Worm (Caenorhabditis elegans) whole organism, mixed stage, embryonic: ENCODE measurements around the gene prdh-1.

Source experiments
- M03D4.4 ChIP-seq: sonication (generic microtip); optimal IDR thresholded peaks from 2 replicates; lab custom pipeline; 2017; ENCODE audit warnings: mild to moderate bottlenecking, missing genetic modification characterization, missing compliant biosample characterization
- bed-3 ChIP-seq: fragments of 200-800 bp; sonication (Bioruptor generic); optimal IDR thresholded peaks from 3 replicates; lab custom pipeline; 2018; ENCODE audit warnings: mild to moderate bottlenecking, missing genetic modification characterization, moderate library complexity, missing compliant biosample characterization
- blmp-1 ChIP-seq: fragments of 150-350 bp; optimal IDR thresholded peaks from 2 replicates; lab custom pipeline; 2014; ENCODE audit warnings: missing biosample characterization, missing genetic modification characterization
- ceh-39 ChIP-seq: fragments of 150-350 bp; optimal IDR thresholded peaks from 2 replicates; lab custom pipeline; 2014; ENCODE audit warnings: missing biosample characterization, missing genetic modification characterization
- ceh-43 ChIP-seq: fragments of 200-800 bp; sonication (Bioruptor generic); optimal IDR thresholded peaks from 2 replicates; lab custom pipeline; 2018; ENCODE audit warnings: mild to moderate bottlenecking, missing genetic modification characterization, moderate library complexity, missing compliant biosample characterization
- ceh-83 ChIP-seq: fragments of 200-800 bp; sonication (Bioruptor generic); optimal IDR thresholded peaks from 2 replicates; lab custom pipeline; 2018; ENCODE audit warnings: mild to moderate bottlenecking, missing genetic modification characterization, missing compliant biosample characterization
- ces-1 ChIP-seq: fragments of 150-350 bp; optimal IDR thresholded peaks from 2 replicates; lab custom pipeline; 2014; ENCODE audit warnings: missing biosample characterization, missing genetic modification reagents, missing genetic modification characterization
- cnd-1 ChIP-seq: fragments of 200-800 bp; sonication (Bioruptor generic); optimal IDR thresholded peaks from 2 replicates; lab custom pipeline; 2018; ENCODE audit warnings: mild to moderate bottlenecking, missing genetic modification characterization, missing compliant biosample characterization
- drap-1 ChIP-seq: fragments of 200-800 bp; sonication (Bioruptor generic); optimal IDR thresholded peaks from 3 replicates; lab custom pipeline; 2018; ENCODE audit warnings: mild to moderate bottlenecking, missing genetic modification characterization, missing compliant biosample characterization
- elt-3 ChIP-seq: fragments of 150-350 bp; optimal IDR thresholded peaks from 2 replicates; lab custom pipeline; 2014; ENCODE audit warnings: missing biosample characterization, missing genetic modification characterization
- flh-1 ChIP-seq: fragments of 200-800 bp; sonication (Bioruptor generic); optimal IDR thresholded peaks from 2 replicates; lab custom pipeline; 2018; ENCODE audit warnings: mild to moderate bottlenecking, missing genetic modification characterization, moderate library complexity, missing compliant biosample characterization
- hlh-1 ChIP-seq: fragments of 150-350 bp; optimal IDR thresholded peaks from 2 replicates; lab custom pipeline; 2014; ENCODE audit warnings: missing biosample characterization, missing genetic modification reagents, missing genetic modification characterization
- lin-13 ChIP-seq: fragments of 150-350 bp; optimal IDR thresholded peaks from 2 replicates; lab custom pipeline; 2014; ENCODE audit warnings: missing biosample characterization, missing genetic modification characterization
- lsy-2 ChIP-seq: fragments of 150-350 bp; optimal IDR thresholded peaks from 2 replicates; lab custom pipeline; 2014; ENCODE audit warnings: missing biosample characterization, missing genetic modification characterization
- mab-5 ChIP-seq: fragments of 150-350 bp; optimal IDR thresholded peaks from 2 replicates; lab custom pipeline; 2014; ENCODE audit warnings: missing biosample characterization, missing genetic modification characterization
- mep-1 ChIP-seq: fragments of 150-350 bp; optimal IDR thresholded peaks from 2 replicates; lab custom pipeline; 2017; ENCODE audit warnings: missing biosample characterization, missing genetic modification reagents, missing genetic modification characterization, inconsistent platforms
- mls-2 ChIP-seq: sonication (generic microtip); optimal IDR thresholded peaks from 2 replicates; lab custom pipeline; 2016; ENCODE audit warnings: mild to moderate bottlenecking, missing genetic modification characterization, moderate library complexity, missing compliant biosample characterization
- nhr-12 ChIP-seq: fragments of 150-350 bp; optimal IDR thresholded peaks from 2 replicates; lab custom pipeline; 2014; ENCODE audit warnings: missing biosample characterization, missing genetic modification characterization
- nhr-2 ChIP-seq: fragments of 150-350 bp; optimal IDR thresholded peaks from 2 replicates; lab custom pipeline; 2014; ENCODE audit warnings: missing biosample characterization, missing genetic modification characterization
- nhr-28 ChIP-seq: fragments of 150-350 bp; optimal IDR thresholded peaks from 2 replicates; lab custom pipeline; 2014; ENCODE audit warnings: missing biosample characterization, missing genetic modification characterization
- nhr-76 ChIP-seq: sonication (generic microtip); optimal IDR thresholded peaks from 2 replicates; lab custom pipeline; 2017; ENCODE audit warnings: missing biosample characterization, missing genetic modification characterization
- pha-4 ChIP-seq: fragments of 150-350 bp; optimal IDR thresholded peaks from 2 replicates; lab custom pipeline; 2018; ENCODE audit warnings: missing biosample characterization, missing genetic modification reagents, missing genetic modification characterization
- sem-2 ChIP-seq: fragments of 200-800 bp; sonication (Bioruptor generic); optimal IDR thresholded peaks from 2 replicates; lab custom pipeline; 2018; ENCODE audit warnings: mild to moderate bottlenecking, missing genetic modification characterization, missing compliant biosample characterization
- snpc-4 ChIP-seq: fragments of 150-350 bp; optimal IDR thresholded peaks from 2 replicates; lab custom pipeline; 2014; ENCODE audit warnings: missing biosample characterization, missing genetic modification characterization
- sptf-1 ChIP-seq: sonication (generic microtip); optimal IDR thresholded peaks from 2 replicates; lab custom pipeline; 2017; ENCODE audit warnings: mild to moderate bottlenecking, missing genetic modification characterization, moderate library complexity, missing compliant biosample characterization
- tbx-8 ChIP-seq: fragments of 200-800 bp; sonication (Bioruptor generic); optimal IDR thresholded peaks from 2 replicates; lab custom pipeline; 2018; ENCODE audit warnings: mild to moderate bottlenecking, missing genetic modification characterization, moderate library complexity, missing compliant biosample characterization
- unc-120 ChIP-seq: sonication (generic microtip); optimal IDR thresholded peaks from 2 replicates; lab custom pipeline; 2017; ENCODE audit warnings: missing genetic modification characterization, missing compliant biosample characterization; ENCODE audit not compliant: poor library complexity, severe bottlenecking
- unc-62 ChIP-seq: fragments of 150-350 bp; optimal IDR thresholded peaks from 2 replicates; lab custom pipeline; 2014; ENCODE audit warnings: missing biosample characterization, missing genetic modification reagents, missing genetic modification characterization
- ztf-11 ChIP-seq: fragments of 150-350 bp; optimal IDR thresholded peaks from 2 replicates; lab custom pipeline; 2014; ENCODE audit warnings: missing biosample characterization, missing genetic modification characterization

prdh-1 gene

ce11 chrIV:13880370-13880769 is 4.0 kb upstream of the prdh-1 start:
- TF ChIP-seq ceh-39: no peak
- TF ChIP-seq, all 35 proteins: peak for 0

ce11 chrIV:13879851-13880250 is 3.4 kb upstream of the prdh-1 start, which contains the start of gene B0513.4:
Gene B0513.4, plus strand, starts transcription at chrIV:13880151.
- TF ChIP-seq pha-4 (tag; lab: Kevin White, UChicago): no peak
- TF ChIP-seq nhr-28: no peak
- TF ChIP-seq unc-62: no peak
- TF ChIP-seq mab-5 (tag; lab: Kevin White, UChicago): no peak
- no peak for TF ChIP-seq snpc-4 (tag; lab: Kevin White, UChicago)
- TF ChIP-seq lsy-2: no peak
- no peak for TF ChIP-seq lin-13 (tag; lab: Kevin White, UChicago)
- TF ChIP-seq ces-1 (GFP tag; lab: Kevin White, UChicago): no peak
- no peak for TF ChIP-seq ceh-43
- TF ChIP-seq ceh-83: no peak
- no peak for TF ChIP-seq M03D4.4
- TF ChIP-seq blmp-1: no peak
- TF ChIP-seq sptf-1 (tag; lab: Kevin White, UChicago): no peak

- TF ChIP-seq cnd-1: no peak
- TF ChIP-seq elt-3: no peak
- TF ChIP-seq flh-1 (GFP tag; lab: Kevin White, UChicago): no peak
- no peak for TF ChIP-seq M03D4.4
- no peak for TF ChIP-seq unc-62
- TF ChIP-seq ceh-83: no peak
- no peak for TF ChIP-seq mls-2 (tag; lab: Kevin White, UChicago)
- no peak for TF ChIP-seq ces-1 (GFP tag; lab: Kevin White, UChicago)
- TF ChIP-seq sptf-1 (tag; lab: Kevin White, UChicago): no peak
- no peak for TF ChIP-seq hlh-1 (tag; lab: Kevin White, UChicago)
- no peak for TF ChIP-seq ztf-11 (tag; lab: Kevin White, UChicago)
- TF ChIP-seq lsy-2: no peak
- no peak for TF ChIP-seq sem-2
- no peak for TF ChIP-seq blmp-1
- TF ChIP-seq lin-13 (tag; lab: Kevin White, UChicago): no peak
- TF ChIP-seq tbx-8: no peak
These were observed 2.3 kb upstream of the prdh-1 start for ce11 chrIV:13878738-13879137.

DNA sequence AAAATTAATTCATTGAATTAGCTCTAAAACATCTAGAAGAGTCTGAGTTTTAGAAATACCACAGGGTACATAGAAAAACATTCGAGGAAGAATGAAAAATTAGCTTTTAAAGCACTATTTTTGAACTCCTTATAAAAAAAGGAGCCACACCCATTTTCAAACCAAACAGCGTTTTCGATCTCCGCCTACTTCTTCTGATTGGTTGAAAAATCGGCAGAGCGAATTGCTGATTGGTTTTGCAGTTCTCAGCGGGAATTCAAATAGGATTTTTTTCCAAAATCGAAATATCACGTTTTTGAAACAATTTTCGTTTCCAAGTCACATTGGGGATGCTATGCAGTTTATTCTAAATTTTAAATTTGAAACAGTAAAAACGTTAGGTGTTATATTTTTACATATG is 1.7 kb upstream of the prdh-1 start:
- TF ChIP-seq pha-4 (tag; lab: Kevin White, UChicago): no peak
- no peak for TF ChIP-seq nhr-28
- no peak for TF ChIP-seq drap-1 (GFP tag; lab: Kevin White, UChicago)
- TF ChIP-seq cnd-1: no peak
- no peak for TF ChIP-seq nhr-76
- TF ChIP-seq mls-2 (tag; lab: Kevin White, UChicago): no peak

DNA sequence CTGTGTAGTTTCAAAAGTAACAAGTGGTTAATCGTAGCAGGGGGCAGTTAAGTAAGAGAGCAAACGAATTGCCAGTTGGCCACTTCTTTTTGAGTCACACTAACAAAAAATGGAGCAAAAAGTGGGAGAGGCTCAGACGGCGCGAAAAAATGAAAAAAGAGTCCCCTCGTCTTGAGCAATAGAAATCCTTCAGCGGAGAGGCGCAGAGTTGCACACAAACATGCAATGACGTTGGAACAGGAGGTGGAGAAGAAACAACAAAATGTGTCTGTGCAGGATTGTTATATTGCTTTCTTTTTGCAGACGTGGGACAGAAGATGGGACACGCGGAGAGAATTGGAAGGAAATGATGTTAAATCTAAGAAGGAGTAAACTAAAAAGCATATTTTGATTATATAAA is 1.3 kb upstream of the prdh-1 start:
- peak; percentile 57 for TF ChIP-seq ces-1 (GFP tag; lab: Kevin White, UChicago)
- TF ChIP-seq hlh-1 (tag; lab: Kevin White, UChicago): peak; percentile 15
- TF ChIP-seq M03D4.4: no peak

ce11 chrIV:13870085-13870484 is 6.3 kb downstream of the prdh-1 start:
- no peak for TF ChIP-seq mab-5 (tag; lab: Kevin White, UChicago)
- TF ChIP-seq nhr-28: no peak
- TF ChIP-seq nhr-12: no peak
- no peak for TF ChIP-seq pha-4 (tag; lab: Kevin White, UChicago)
- no peak for TF ChIP-seq hlh-1 (tag; lab: Kevin White, UChicago)
- no peak for TF ChIP-seq bed-3 (GFP tag; lab: Kevin White, UChicago)
- TF ChIP-seq unc-62: no peak
- no peak for TF ChIP-seq lin-13 (tag; lab: Kevin White, UChicago)
- TF ChIP-seq nhr-2 (tag; lab: Kevin White, UChicago): no peak

ce11 chrIV:13866754-13867153 is 9.7 kb downstream of the prdh-1 start, which contains the start of gene B0513.90:
Gene B0513.90, plus strand, starts transcription at chrIV:13867054.
- TF ChIP-seq snpc-4 (tag; lab: Kevin White, UChicago): no peak
- TF ChIP-seq ceh-43: no peak
- TF ChIP-seq mep-1: no peak
- no peak for TF ChIP-seq bed-3 (GFP tag; lab: Kevin White, UChicago)
- no peak for TF ChIP-seq pha-4 (tag; lab: Kevin White, UChicago)
- no peak for TF ChIP-seq nhr-2 (tag; lab: Kevin White, UChicago)
- no peak for TF ChIP-seq ceh-83
- TF ChIP-seq sptf-1 (tag; lab: Kevin White, UChicago): no peak
- TF ChIP-seq M03D4.4: no peak
- TF ChIP-seq unc-120 (tag; lab: Kevin White, UChicago): no peak
- no peak for TF ChIP-seq nhr-76
- TF ChIP-seq blmp-1: no peak
- TF ChIP-seq ceh-39: no peak
- TF ChIP-seq mab-5 (tag; lab: Kevin White, UChicago): no peak
- TF ChIP-seq nhr-28: no peak
- TF ChIP-seq mls-2 (tag; lab: Kevin White, UChicago): no peak
